Worm (Caenorhabditis elegans) whole organism, young adult: ENCODE data around the gene Y62H9A.8.

Experiments used
- B0019.2 ChIP-seq: fragments of 200-800 bp; sonication (Bioruptor generic); conservative IDR thresholded peaks from 2 replicates; pipeline ENCODE4 v1.3.6; 2022; ENCODE audit warnings: missing genetic modification reagents, missing genetic modification characterization, missing compliant biosample characterization
- B0261.1 ChIP-seq: sonication (generic microtip); optimal IDR thresholded peaks from 2 replicates; lab custom pipeline; 2016; ENCODE audit warnings: mild to moderate bottlenecking, missing genetic modification characterization, moderate library complexity, missing compliant biosample characterization
- B0336.3 ChIP-seq: fragments of 200-800 bp; sonication (Bioruptor generic); IDR thresholded peaks from 2 replicates; pipeline ENCODE4 v1.3.6; 2022; ENCODE audit warnings: missing genetic modification characterization, missing compliant biosample characterization
- F22D6.2 ChIP-seq: sonication (generic microtip); optimal IDR thresholded peaks from 2 replicates; lab custom pipeline; 2016; ENCODE audit warnings: mild to moderate bottlenecking, missing genetic modification characterization, missing compliant biosample characterization
- F39B2.1 ChIP-seq: fragments of 200-800 bp; sonication (Bioruptor generic); IDR thresholded peaks from 2 replicates; pipeline ENCODE4 v1.3.6; 2022; ENCODE audit warnings: missing genetic modification reagents, missing genetic modification characterization, missing compliant biosample characterization
- F57A8.1 ChIP-seq: fragments of 200-800 bp; sonication (Bioruptor generic); optimal IDR thresholded peaks from 2 replicates; lab custom pipeline; 2018; ENCODE audit warnings: mild to moderate bottlenecking, missing genetic modification characterization, moderate library complexity, missing compliant biosample characterization
- F57C9.4 ChIP-seq: sonication (generic microtip); optimal IDR thresholded peaks from 2 replicates; lab custom pipeline; 2017; ENCODE audit warnings: mild to moderate bottlenecking, missing genetic modification characterization, missing compliant biosample characterization
- T26A5.8 ChIP-seq: sonication (generic microtip); optimal IDR thresholded peaks from 2 replicates; lab custom pipeline; 2016; ENCODE audit warnings: missing genetic modification characterization, missing compliant biosample characterization
- Y53F4B.3 ChIP-seq: fragments of 200-800 bp; sonication (Bioruptor generic); IDR thresholded peaks from 2 replicates; pipeline ENCODE4 v1.3.6; 2022; ENCODE audit warnings: missing genetic modification reagents, missing genetic modification characterization, missing compliant biosample characterization
- Y56A3A.18 ChIP-seq: fragments of 200-800 bp; sonication (Bioruptor generic); IDR thresholded peaks from 2 replicates; pipeline ENCODE4 v1.3.6; 2022; ENCODE audit warnings: missing genetic modification reagents, missing genetic modification characterization, missing compliant biosample characterization
- Y79H2A.3 ChIP-seq: fragments of 200-800 bp; sonication (Bioruptor generic); conservative IDR thresholded peaks from 2 replicates; pipeline ENCODE4 v1.3.6; 2022; ENCODE audit warnings: missing genetic modification reagents, missing genetic modification characterization, missing compliant biosample characterization
- aptf-2 ChIP-seq: fragments of 200-800 bp; sonication (Bioruptor generic); conservative IDR thresholded peaks from 2 replicates; pipeline ENCODE4 v1.3.6; 2022; ENCODE audit warnings: missing genetic modification reagents, missing genetic modification characterization, missing compliant biosample characterization
- aptf-3 ChIP-seq: fragments of 200-800 bp; sonication (Bioruptor generic); IDR thresholded peaks from 2 replicates; pipeline ENCODE4 v1.3.6; 2022; ENCODE audit warnings: missing genetic modification characterization, missing compliant biosample characterization
- atf-7 ChIP-seq: sonication (generic microtip); optimal IDR thresholded peaks from 2 replicates; lab custom pipeline; 2017; ENCODE audit warnings: mild to moderate bottlenecking, missing genetic modification characterization, missing compliant biosample characterization
- attf-3 ChIP-seq: fragments of 200-800 bp; sonication (Bioruptor generic); conservative IDR thresholded peaks from 2 replicates; pipeline ENCODE4 v1.3.6; 2022; ENCODE audit warnings: missing genetic modification reagents, missing genetic modification characterization, missing compliant biosample characterization
- ceh-100 ChIP-seq: fragments of 200-800 bp; sonication (Bioruptor generic); IDR thresholded peaks from 2 replicates; pipeline ENCODE4 v1.3.6; 2022; ENCODE audit warnings: missing genetic modification reagents, missing genetic modification characterization, missing compliant biosample characterization
- ceh-40 ChIP-seq: fragments of 200-800 bp; sonication (Bioruptor generic); IDR thresholded peaks from 2 replicates; pipeline ENCODE4 v1.3.6; 2022; ENCODE audit warnings: missing genetic modification characterization, missing compliant biosample characterization
- ceh-58 ChIP-seq: fragments of 200-800 bp; sonication (Bioruptor generic); IDR thresholded peaks from 2 replicates; pipeline ENCODE4 v1.3.6; 2022; ENCODE audit warnings: missing genetic modification characterization, missing compliant biosample characterization
- chd-7 ChIP-seq: sonication (generic microtip); optimal IDR thresholded peaks from 2 replicates; lab custom pipeline; 2016; ENCODE audit warnings: mild to moderate bottlenecking, missing genetic modification characterization, moderate library complexity, missing compliant biosample characterization
- die-1 ChIP-seq: sonication (generic microtip); optimal IDR thresholded peaks from 2 replicates; lab custom pipeline; 2016; ENCODE audit warnings: missing genotype, mild to moderate bottlenecking, missing genetic modification characterization, missing compliant biosample characterization
- dpff-1 ChIP-seq: sonication (generic microtip); optimal IDR thresholded peaks from 2 replicates; lab custom pipeline; 2017; ENCODE audit warnings: mild to moderate bottlenecking, missing genetic modification characterization, missing compliant biosample characterization
- dpl-1 ChIP-seq: fragments of 150-350 bp; optimal IDR thresholded peaks from 2 replicates; lab custom pipeline; 2014; ENCODE audit warnings: missing biosample characterization, missing genetic modification reagents, missing genetic modification characterization
- efl-1 ChIP-seq: fragments of 150-350 bp; optimal IDR thresholded peaks from 2 replicates; lab custom pipeline; 2014; ENCODE audit warnings: missing biosample characterization, missing genetic modification reagents, missing genetic modification characterization
- egl-44 ChIP-seq: fragments of 200-800 bp; sonication (Bioruptor generic); IDR thresholded peaks from 2 replicates; pipeline ENCODE4 v1.3.6; 2022; ENCODE audit warnings: missing genetic modification reagents, missing genetic modification characterization, missing compliant biosample characterization
- ekl-4 ChIP-seq: fragments of 200-800 bp; sonication (Bioruptor generic); IDR thresholded peaks from 2 replicates; pipeline ENCODE4 v1.3.6; 2022; ENCODE audit warnings: missing genetic modification reagents, missing genetic modification characterization, missing compliant biosample characterization
- him-1 ChIP-seq: sonication (generic microtip); optimal IDR thresholded peaks from 2 replicates; lab custom pipeline; 2016; ENCODE audit warnings: missing genotype, missing genetic modification reagents, missing genetic modification characterization, missing compliant biosample characterization
- hlh-12 ChIP-seq: sonication (generic microtip); optimal IDR thresholded peaks from 2 replicates; lab custom pipeline; 2016; ENCODE audit warnings: missing genetic modification characterization, missing compliant biosample characterization
- hlh-26 ChIP-seq: fragments of 200-800 bp; sonication (Bioruptor generic); conservative IDR thresholded peaks from 2 replicates; pipeline ENCODE4 v1.3.6; 2022; ENCODE audit warnings: missing genetic modification reagents, missing genetic modification characterization, missing compliant biosample characterization
- lsl-1 ChIP-seq: fragments of 200-800 bp; sonication (Bioruptor generic); optimal IDR thresholded peaks from 2 replicates; lab custom pipeline; 2018; ENCODE audit warnings: mild to moderate bottlenecking, missing genetic modification characterization, moderate library complexity, missing compliant biosample characterization
- madf-6 ChIP-seq: fragments of 200-800 bp; sonication (Bioruptor generic); IDR thresholded peaks from 2 replicates; pipeline ENCODE4 v1.3.6; 2022; ENCODE audit warnings: missing genetic modification reagents, missing genetic modification characterization, missing compliant biosample characterization
- madf-8 ChIP-seq: fragments of 200-800 bp; sonication (Bioruptor generic); conservative IDR thresholded peaks from 2 replicates; pipeline ENCODE4 v1.3.6; 2022; ENCODE audit warnings: missing genetic modification reagents, missing genetic modification characterization, missing compliant biosample characterization
- mcd-1 ChIP-seq: fragments of 200-800 bp; sonication (Bioruptor generic); IDR thresholded peaks from 2 replicates; pipeline ENCODE4 v1.3.6; 2022; ENCODE audit warnings: missing genetic modification reagents, missing genetic modification characterization, missing compliant biosample characterization
- mes-4 ChIP-seq: sonication (generic microtip); optimal IDR thresholded peaks from 2 replicates; lab custom pipeline; 2016; ENCODE audit warnings: missing genotype, missing genetic modification characterization, missing compliant biosample characterization
- nfya-2 ChIP-seq: fragments of 200-800 bp; sonication (Bioruptor generic); IDR thresholded peaks from 2 replicates; pipeline ENCODE4 v1.3.6; 2022; ENCODE audit warnings: missing genetic modification reagents, missing genetic modification characterization, missing compliant biosample characterization
- nhr-120 ChIP-seq: fragments of 200-800 bp; sonication (Bioruptor generic); IDR thresholded peaks from 2 replicates; pipeline ENCODE4 v1.3.6; 2022; ENCODE audit warnings: missing genetic modification characterization, missing compliant biosample characterization
- nhr-27 ChIP-seq: fragments of 200-800 bp; sonication (Bioruptor generic); optimal IDR thresholded peaks from 2 replicates; lab custom pipeline; 2018; ENCODE audit warnings: mild to moderate bottlenecking, missing genetic modification characterization, moderate library complexity, missing compliant biosample characterization
- nhr-80 ChIP-seq: sonication (generic microtip); optimal IDR thresholded peaks from 2 replicates; lab custom pipeline; 2016; ENCODE audit warnings: missing genetic modification characterization, missing compliant biosample characterization
- pbrm-1 ChIP-seq: fragments of 200-800 bp; sonication (Bioruptor generic); IDR thresholded peaks from 2 replicates; pipeline ENCODE4 v1.3.6; 2022; ENCODE audit warnings: missing genetic modification reagents, missing genetic modification characterization, missing compliant biosample characterization
- pha-4 ChIP-seq: fragments of 150-350 bp; sonication (generic microtip); optimal IDR thresholded peaks from 2 replicates; lab custom pipeline; 2014; ENCODE audit warnings: missing biosample characterization, missing genetic modification reagents, missing genetic modification characterization
- snpc-1.3 ChIP-seq: sonication (generic microtip); optimal IDR thresholded peaks from 2 replicates; lab custom pipeline; 2017; ENCODE audit warnings: missing genetic modification characterization, mild to moderate bottlenecking, missing compliant biosample characterization, antibody characterized with exemption, moderate library complexity, missing genotype, missing genetic modification reagents; ENCODE audit not compliant: insufficient read depth
- snpc-3.4 ChIP-seq: sonication (generic microtip); optimal IDR thresholded peaks from 2 replicates; lab custom pipeline; 2017; ENCODE audit warnings: missing genetic modification characterization, mild to moderate bottlenecking, missing compliant biosample characterization, antibody characterized with exemption, moderate library complexity, missing genotype, missing genetic modification reagents
- snpc-4 ChIP-seq, 5 experiments: fragments of 150-350 bp in 1 of 5; sonication (generic microtip) in 4 of 5; optimal IDR thresholded peaks; 2 replicates each; lab custom pipeline; 2014 to 2018; ENCODE audit warnings: missing genetic modification characterization in 5 of 5, missing biosample characterization in 3 of 5, antibody characterized with exemption in 2 of 5, mild to moderate bottlenecking in 2 of 5, missing compliant biosample characterization in 2 of 5, missing genotype in 2 of 5, moderate library complexity in 2 of 5, missing genetic modification reagents in 1 of 5
- sptf-2 ChIP-seq: fragments of 200-800 bp; sonication (Bioruptor generic); optimal IDR thresholded peaks from 2 replicates; lab custom pipeline; 2018; ENCODE audit warnings: mild to moderate bottlenecking, missing genetic modification characterization, missing compliant biosample characterization
- unc-130 ChIP-seq: sonication (generic microtip); optimal IDR thresholded peaks from 2 replicates; lab custom pipeline; 2016; ENCODE audit warnings: missing genetic modification reagents, missing genetic modification characterization, missing compliant biosample characterization
- unc-62 ChIP-seq: fragments of 150-350 bp; optimal IDR thresholded peaks from 2 replicates; lab custom pipeline; 2014; ENCODE audit warnings: missing biosample characterization, missing genetic modification reagents, missing genetic modification characterization
- xnd-1 ChIP-seq: sonication (generic microtip); optimal IDR thresholded peaks from 2 replicates; lab custom pipeline; 2016; ENCODE audit warnings: missing genotype, missing genetic modification reagents, missing genetic modification characterization, missing compliant biosample characterization
- ztf-22 ChIP-seq: fragments of 200-800 bp; sonication (Bioruptor generic); optimal IDR thresholded peaks from 2 replicates; lab custom pipeline; 2018; ENCODE audit warnings: mild to moderate bottlenecking, missing genetic modification characterization, moderate library complexity, missing compliant biosample characterization
- ztf-25 ChIP-seq: fragments of 200-800 bp; sonication (Bioruptor generic); IDR thresholded peaks from 2 replicates; pipeline ENCODE4 v1.3.6; 2022; ENCODE audit warnings: missing genetic modification reagents, missing genetic modification characterization, missing compliant biosample characterization

The Y62H9A.8 gene

DNA sequence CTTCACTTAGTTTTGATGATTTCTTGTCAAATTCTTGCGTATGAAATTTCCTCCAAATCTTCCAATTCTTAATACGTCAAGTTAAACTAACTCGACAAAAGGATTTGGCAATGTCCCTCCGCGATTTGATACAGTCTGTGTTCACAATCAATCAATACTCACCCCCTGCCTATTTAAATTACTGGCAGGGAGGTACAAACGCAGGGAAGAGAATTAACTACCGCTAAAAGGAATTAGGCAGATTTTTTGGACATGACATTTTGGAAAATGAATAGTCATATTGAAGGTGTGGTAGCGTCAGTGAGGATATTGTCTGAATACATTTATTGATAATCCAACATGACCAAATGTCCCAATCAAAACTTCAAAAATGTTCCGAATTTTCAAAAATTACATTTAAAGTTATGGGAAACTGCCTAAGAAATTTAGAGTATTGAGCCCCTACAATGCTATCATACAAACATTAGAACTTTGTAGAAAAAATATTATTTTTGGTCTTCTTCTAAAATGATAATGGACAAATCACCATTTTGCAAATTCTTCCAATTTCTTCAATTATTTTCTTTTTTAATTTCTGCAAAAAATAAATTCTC lies 45.2 kb upstream of the Y62H9A.8 start (continued):
- TF ChIP-seq pbrm-1 (peak; percentile 93), ceh-40 (GFP tag; lab: Robert Waterston, UW) (0 out of 2 replicates have a peak, but pooled peaks have one; percentile 67), mes-4 (tag; lab: Kevin White, UChicago) (no peak), egl-44 (GFP tag; lab: Robert Waterston, UW) (peak; percentile 89), hlh-26 (GFP tag; lab: Robert Waterston, UW) (no peak), F57A8.1 (GFP tag; lab: Kevin White, UChicago) (peak; percentile 59), ceh-58 (GFP tag; lab: Robert Waterston, UW) (no peak), Y53F4B.3 (no peak), lsl-1 (GFP tag; lab: Kevin White, UChicago) (no peak), dpff-1 (tag; lab: Kevin White, UChicago) (peak; percentile 29), T26A5.8 (no peak), Y79H2A.3 (no peak), F22D6.2 (tag; lab: Kevin White, UChicago) (peak; percentile 95), hlh-12 (tag; lab: Kevin White, UChicago) (no peak), ztf-22 (GFP tag; lab: Kevin White, UChicago) (peak; percentile 78), attf-3 (GFP tag; lab: Robert Waterston, UW) (no peak), aptf-3 (GFP tag; lab: Robert Waterston, UW) (no peak), pha-4 (tag; lab: Kevin White, UChicago) (peak; percentile 96), atf-7 (tag; lab: Kevin White, UChicago) (peak; percentile 98), nhr-120 (GFP tag; lab: Robert Waterston, UW) (peak; percentile 92), him-1 (tag; lab: Kevin White, UChicago) (no peak), dpl-1 (no peak), chd-7 (tag; lab: Kevin White, UChicago) (peak; percentile 97), snpc-3.4 (tag; lab: Kevin White, UChicago) (no peak), snpc-1.3 (tag; lab: Kevin White, UChicago) (peak; percentile 24), efl-1 (no peak), nhr-80 (tag; lab: Kevin White, UChicago) (peak; percentile 87), madf-6 (GFP tag; lab: Robert Waterston, UW) (no peak), unc-130 (GFP tag; lab: Kevin White, UChicago) (peak; percentile 22), ekl-4 (GFP tag; lab: Robert Waterston, UW) (peak; percentile 91), nfya-2 (GFP tag; lab: Robert Waterston, UW) (no peak), F57C9.4 (tag; lab: Kevin White, UChicago) (peak; percentile 28), xnd-1 (no peak), madf-8 (no peak), F39B2.1 (GFP tag; lab: Robert Waterston, UW) (no peak), mcd-1 (GFP tag; lab: Robert Waterston, UW) (peak; percentile 87), B0336.3 (GFP tag; lab: Robert Waterston, UW) (peak; percentile 99), sptf-2 (peak; percentile 55), die-1 (tag; lab: Kevin White, UChicago) (peak; percentile 45), ztf-25 (GFP tag; lab: Robert Waterston, UW) (no peak), snpc-4 (GFP tag; optimal IDR thresholded peaks at IDR 0.05; lab: Kevin White, UChicago) (peak; percentile 64), snpc-4 (tag; optimal IDR thresholded peaks at IDR 0.05; lab: Kevin White, UChicago) (peak; percentile 75 to 88 (median 82)), ceh-100 (GFP tag; lab: Robert Waterston, UW) (peak; percentile 70; the same call in 1 of the 2 replicates), Y56A3A.18 (GFP tag; lab: Robert Waterston, UW) (peak; percentile 99), nhr-27 (tag; lab: Kevin White, UChicago) (peak; percentile 87), unc-62 (GFP tag; lab: Kevin White, UChicago) (peak; percentile 77), B0019.2 (no peak), aptf-2 (GFP tag; lab: Robert Waterston, UW) (no peak), B0261.1 (tag; lab: Kevin White, UChicago) (peak; percentile 65)
